Worm (Caenorhabditis elegans): ENCODE data around the gene mif-4.

mif-4 gene

DNA sequence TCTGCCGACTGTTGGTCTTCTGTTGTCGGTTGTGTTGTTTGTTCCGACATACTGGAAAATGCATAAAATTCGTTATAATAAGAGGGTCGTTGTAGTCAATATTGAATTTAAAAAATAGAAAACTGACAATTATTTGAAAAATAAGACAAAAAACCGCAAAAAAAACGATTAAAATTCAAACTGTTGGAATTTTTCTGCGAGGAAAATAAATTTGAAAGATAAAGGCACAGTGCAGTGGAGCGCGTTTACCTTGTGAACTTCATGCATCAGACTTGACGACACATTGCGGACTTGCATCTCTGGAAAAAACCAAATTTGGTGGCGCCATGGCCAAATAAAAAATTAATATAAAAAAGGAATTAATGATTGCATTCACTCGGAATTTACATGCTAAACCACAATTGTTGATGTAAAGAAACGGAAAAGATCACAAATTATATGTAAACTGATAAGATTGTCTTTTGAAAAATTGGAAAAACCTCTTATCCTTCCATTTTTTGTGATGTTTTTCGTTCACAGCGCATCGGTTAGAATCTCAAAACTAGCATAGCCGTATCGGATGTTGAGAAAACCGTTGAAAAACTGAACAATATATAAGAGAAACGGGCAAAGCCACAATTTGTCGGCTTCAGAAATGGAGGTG lies 40.8 kb upstream of the mif-4 start, which contains the start of the genes hrpf-2 and bli-6 (continued):
- TF ChIP-seq efl-3 (GFP tag; optimal IDR thresholded peaks at IDR 0.05) (no peak), lir-3 (tag; optimal IDR thresholded peaks at IDR 0.05; ENCODE audit: poor library complexity) (peak; percentile 57), elt-2 (tag; optimal IDR thresholded peaks at IDR 0.05) (peak; percentile 18), C34B4.2 (tag; optimal IDR thresholded peaks at IDR 0.05) (no peak), hlh-4 (tag; optimal IDR thresholded peaks at IDR 0.05) (no peak), nhr-19 (GFP tag; conservative IDR thresholded peaks at IDR 0.05) (peak; percentile 72), nhr-11 (tag; optimal IDR thresholded peaks at IDR 0.05) (no peak), C04F5.9 (tag; optimal IDR thresholded peaks at IDR 0.05) (peak; percentile 53), grh-1 (GFP tag; IDR thresholded peaks at IDR 0.05) (no peak), ama-1 (optimal IDR thresholded peaks at IDR 0.05) (no peak), nhr-12 (tag; optimal IDR thresholded peaks at IDR 0.05) (no peak), unc-98 (GFP tag; IDR thresholded peaks at IDR 0.05) (no peak), zip-4 (GFP tag; optimal IDR thresholded peaks at IDR 0.05) (peak; percentile 3), nhr-90 (tag; optimal IDR thresholded peaks at IDR 0.05; ENCODE audit: poor library complexity) (peak; percentile 63)

DNA sequence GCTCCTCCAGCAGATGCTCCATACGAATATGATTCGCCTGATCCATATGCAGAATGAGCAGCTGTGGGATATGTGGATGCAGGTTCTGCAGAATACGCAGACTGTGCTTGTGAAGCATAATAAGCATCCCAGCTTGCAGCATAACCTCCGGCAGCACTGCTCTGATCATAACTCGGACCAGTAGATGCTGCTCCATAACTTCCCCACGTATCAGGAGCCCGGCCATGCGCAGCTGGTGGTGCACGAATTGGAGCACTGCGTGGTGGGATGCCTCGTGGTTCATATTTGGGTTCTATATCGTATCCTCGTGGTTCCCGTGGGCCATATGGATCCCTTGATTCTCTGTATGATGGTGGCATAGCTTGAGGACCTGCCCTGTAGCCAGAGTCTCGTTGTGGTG lies 37.9 kb upstream of the mif-4 start:
- TF ChIP-seq elt-2 (tag; optimal IDR thresholded peaks at IDR 0.05) (no peak), pag-3 (tag; optimal IDR thresholded peaks at IDR 0.05; ENCODE audit: borderline replicate concordance, insufficient read depth) (no peak), efl-1 (optimal IDR thresholded peaks at IDR 0.05) (no peak), efl-1 (GFP tag; optimal IDR thresholded peaks at IDR 0.05 in 1 of 2) (peak in 1 of 2 experiments; percentile 8), unc-62 (GFP tag; optimal IDR thresholded peaks at IDR 0.05) (no peak), nhr-77 (tag; optimal IDR thresholded peaks at IDR 0.05) (no peak), egl-13 (tag; optimal IDR thresholded peaks at IDR 0.05) (no peak), alr-1 (tag; optimal IDR thresholded peaks at IDR 0.05; ENCODE audit: borderline replicate concordance) (no peak), nhr-20 (tag; optimal IDR thresholded peaks at IDR 0.05) (no peak), vab-15 (tag; optimal IDR thresholded peaks at IDR 0.05) (no peak)

DNA sequence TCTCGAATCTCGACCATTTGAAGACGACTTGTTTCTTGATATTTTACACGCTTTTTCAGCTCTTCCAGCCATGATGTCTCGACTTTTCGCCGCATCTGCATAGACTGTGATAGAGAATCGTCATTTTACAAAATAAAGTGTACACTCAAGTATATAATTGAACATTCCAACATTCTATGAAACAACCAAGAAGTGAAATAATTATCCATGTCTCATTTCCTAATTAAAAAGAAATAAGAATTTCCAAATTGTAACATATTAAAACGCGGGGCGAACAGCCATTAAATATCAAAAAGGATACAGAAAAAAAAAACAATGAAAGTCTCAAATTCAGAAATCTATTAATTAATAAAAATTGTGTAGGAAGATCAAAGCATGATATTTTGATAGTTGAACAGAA lies 37.2 kb upstream of the mif-4 start, which contains the start of gene smg-3:
TSS of gene smg-3 (minus strand) at position 101 of the 400 bp plus-strand sequence.
- TF ChIP-seq hlh-17 (GFP tag; optimal IDR thresholded peaks at IDR 0.05; ENCODE audit: borderline replicate concordance) (no peak), egl-27 (tag; optimal IDR thresholded peaks at IDR 0.05) (no peak), swsn-7 (tag; optimal IDR thresholded peaks at IDR 0.05) (no peak), blmp-1 (tag; optimal IDR thresholded peaks at IDR 0.05) (no peak), nhr-71 (tag; optimal IDR thresholded peaks at IDR 0.05) (no peak), nhr-28 (tag; optimal IDR thresholded peaks at IDR 0.05) (no peak)

DNA sequence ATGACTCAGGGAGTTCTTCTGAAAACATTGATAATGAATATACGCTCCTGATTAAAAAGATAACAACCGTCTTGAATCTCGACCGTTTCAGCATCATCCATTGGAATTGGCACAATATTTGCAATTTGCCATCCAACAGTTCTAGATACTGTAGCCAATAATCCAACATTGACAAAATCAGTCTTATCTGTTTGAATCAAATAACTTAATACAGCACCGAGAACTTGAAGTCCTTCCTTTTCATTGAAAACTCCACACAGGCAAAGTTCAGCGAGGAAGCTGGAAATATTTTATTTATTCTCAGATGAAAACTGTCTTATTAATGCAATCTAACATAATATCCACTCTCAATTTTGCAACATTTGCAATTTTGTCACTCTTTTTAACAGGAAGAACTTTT lies 36.5 kb upstream of the mif-4 start:
- TF ChIP-seq nhr-77 (tag; optimal IDR thresholded peaks at IDR 0.05) (no peak), unc-86 (tag; optimal IDR thresholded peaks at IDR 0.05) (no peak), fkh-8 (tag; optimal IDR thresholded peaks at IDR 0.05) (no peak)

DNA sequence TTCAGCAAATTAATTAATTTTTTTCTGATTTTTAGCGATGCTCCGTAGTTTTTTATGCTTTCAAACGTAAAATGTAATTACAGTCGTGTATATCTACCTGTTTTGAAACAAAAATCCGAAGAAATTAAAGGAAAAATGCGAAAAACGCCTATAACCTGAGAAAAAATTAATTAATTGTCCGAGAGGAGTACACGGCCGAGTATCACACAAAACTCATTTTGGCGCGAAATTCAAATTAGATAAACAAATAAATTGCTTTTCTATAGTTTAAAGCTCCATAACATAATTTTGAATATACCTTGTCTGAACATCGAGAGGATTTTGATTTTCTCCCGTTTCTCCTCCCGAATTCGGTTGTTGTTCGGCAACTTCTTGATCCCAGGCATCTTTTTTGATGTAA lies 33.7 kb upstream of the mif-4 start:
- no peak for TF ChIP-seq mep-1 (tag; optimal IDR thresholded peaks at IDR 0.05)
- no peak for TF ChIP-seq Y116A8C.19 (tag; optimal IDR thresholded peaks at IDR 0.05; ENCODE audit: borderline replicate concordance)
- no peak for TF ChIP-seq hlh-4 (tag; optimal IDR thresholded peaks at IDR 0.05)
- TF ChIP-seq ceh-82 (tag; optimal IDR thresholded peaks at IDR 0.05): no peak
- TF ChIP-seq lsy-2 (tag; optimal IDR thresholded peaks at IDR 0.05): peak in 1 of 2 experiments; percentile 52
- no peak for TF ChIP-seq mdl-1 (tag; optimal IDR thresholded peaks at IDR 0.05)
- TF ChIP-seq fos-1 (tag; optimal IDR thresholded peaks at IDR 0.05): no peak
- TF ChIP-seq skn-1 (tag; optimal IDR thresholded peaks at IDR 0.05): no peak
- peak; percentile 26 for TF ChIP-seq swsn-7 (tag; optimal IDR thresholded peaks at IDR 0.05)
- no peak for TF ChIP-seq ets-5 (GFP tag; IDR thresholded peaks at IDR 0.05)
- TF ChIP-seq lin-39 (tag; optimal IDR thresholded peaks at IDR 0.05): no peak
- peak; percentile 75 to 91 for TF ChIP-seq lin-35 (GFP tag; optimal IDR thresholded peaks at IDR 0.05)
- no peak for TF ChIP-seq C16A3.4 (tag; optimal IDR thresholded peaks at IDR 0.05)
- no peak for TF ChIP-seq ceh-63 (GFP tag; optimal IDR thresholded peaks at IDR 0.05)
- no peak for TF ChIP-seq sup-37 (GFP tag; optimal IDR thresholded peaks at IDR 0.05)
- TF ChIP-seq zag-1 (tag; optimal IDR thresholded peaks at IDR 0.05): no peak
- TF ChIP-seq sptf-1 (tag; optimal IDR thresholded peaks at IDR 0.05): no peak
- no peak for TF ChIP-seq fkh-10 (GFP tag; optimal IDR thresholded peaks at IDR 0.05)

Data from whole organism, L1 larva.